Fruit fly (Drosophila melanogaster) whole organism, prepupa: ENCODE results near the gene dy.

Experiments
- CG11762 ChIP-seq: fragments of 200-800 bp; sonication (Bioruptor generic); optimal IDR thresholded peaks from 3 replicates; lab custom pipeline; 2016; ENCODE audit warnings: missing biosample characterization, missing genetic modification characterization; ENCODE audit not compliant: insufficient read depth
- CG11902 ChIP-seq: fragments of 200-800 bp; sonication (Bioruptor generic); optimal IDR thresholded peaks from 3 replicates; lab custom pipeline; 2016; ENCODE audit warnings: missing biosample characterization, missing genetic modification characterization
- CG16779 ChIP-seq: fragments of 200-800 bp; sonication (Bioruptor generic); optimal IDR thresholded peaks from 3 replicates; lab custom pipeline; 2017; ENCODE audit warnings: missing biosample characterization, mild to moderate bottlenecking, missing genetic modification characterization
- CG4318 ChIP-seq: fragments of 200-800 bp; sonication (Bioruptor generic); optimal IDR thresholded peaks from 3 replicates; lab custom pipeline; 2017; ENCODE audit warnings: missing biosample characterization, mild to moderate bottlenecking, missing genetic modification characterization
- CG6276 ChIP-seq: fragments of 200-800 bp; sonication (Bioruptor generic); optimal IDR thresholded peaks from 2 replicates; lab custom pipeline; 2017; ENCODE audit warnings: missing biosample characterization, mild to moderate bottlenecking, missing genetic modification characterization
- CG6854 ChIP-seq: fragments of 200-800 bp; sonication (Bioruptor generic); optimal IDR thresholded peaks from 2 replicates; lab custom pipeline; 2017; ENCODE audit warnings: missing biosample characterization, mild to moderate bottlenecking, missing genetic modification characterization
- CG8119 ChIP-seq: fragments of 200-800 bp; sonication (Bioruptor generic); IDR thresholded peaks from 3 replicates; pipeline ENCODE4 v1.3.6; 2022; ENCODE audit warnings: missing biosample characterization, missing genetic modification characterization
- Eip78C ChIP-seq: fragments of 200-800 bp; sonication (Bioruptor generic); peaks from one replicate; lab custom pipeline; 2016; ENCODE audit warnings: missing biosample characterization, missing genetic modification characterization
- Eip93F ChIP-seq: fragments of 200-800 bp; sonication (Bioruptor generic); optimal IDR thresholded peaks from 2 replicates; lab custom pipeline; 2016; ENCODE audit warnings: missing biosample characterization, mild to moderate bottlenecking, missing genetic modification characterization
- Hr38 ChIP-seq: sonication (Bioruptor generic); optimal IDR thresholded peaks from 2 replicates; lab custom pipeline; 2016; ENCODE audit warnings: missing biosample characterization, missing genetic modification characterization
- Met ChIP-seq: fragments of 200-800 bp; sonication (Bioruptor generic); optimal IDR thresholded peaks from 3 replicates; lab custom pipeline; 2016; ENCODE audit warnings: missing biosample characterization, missing genetic modification characterization
- OdsH ChIP-seq: fragments of 200-800 bp; sonication (Bioruptor generic); optimal IDR thresholded peaks from 3 replicates; lab custom pipeline; 2016; ENCODE audit warnings: missing biosample characterization, missing genetic modification characterization
- achi ChIP-seq: fragments of 200-800 bp; sonication (Bioruptor generic); optimal IDR thresholded peaks from 3 replicates; lab custom pipeline; 2016; ENCODE audit warnings: missing biosample characterization, missing genetic modification characterization
- dsx ChIP-seq: fragments of 200-800 bp; optimal IDR thresholded peaks from 3 replicates; lab custom pipeline; 2019; ENCODE audit warnings: missing biosample characterization, mild to moderate bottlenecking, missing genetic modification characterization, moderate library complexity; ENCODE audit not compliant: poor library complexity, severe bottlenecking

dm6 chrX:11798522-11798921 lies 19.9 kb upstream of the dy start:
- TF ChIP-seq CG8119 (GFP tag; lab: Robert Waterston, UW) = no peak
- TF ChIP-seq Eip78C (GFP tag; lab: Kevin White, UChicago) = no peak
- TF ChIP-seq CG16779 (tag; lab: Kevin White, UChicago) = no peak
- TF ChIP-seq CG4318 (GFP tag; lab: Kevin White, UChicago) = no peak
- TF ChIP-seq OdsH (GFP tag; lab: Kevin White, UChicago) = no peak
- no peak for TF ChIP-seq CG6854
- no peak for TF ChIP-seq achi
- TF ChIP-seq Eip93F (GFP tag; lab: Kevin White, UChicago) = no peak
- TF ChIP-seq CG6276 = no peak
- no peak for TF ChIP-seq CG11902 (GFP tag; lab: Kevin White, UChicago)
- no peak for TF ChIP-seq dsx
- TF ChIP-seq Hr38 = no peak
- no peak for TF ChIP-seq Met
- no peak for TF ChIP-seq CG11762 (GFP tag; lab: Kevin White, UChicago)
